Fruit fly (Drosophila melanogaster) Kc167 (cell line): ENCODE results near the gene CG13634.

Experiments used
- h ChIP-seq: fragments of >200 bp; optimal IDR thresholded peaks from 3 replicates; lab custom pipeline; 2018; ENCODE audit warnings: missing external identifiers
- insv ChIP-seq: fragments of >200 bp; optimal IDR thresholded peaks from 3 replicates; lab custom pipeline; 2018; ENCODE audit warnings: missing external identifiers
- psq ChIP-seq: fragments of >200 bp; optimal IDR thresholded peaks from 2 replicates; lab custom pipeline; 2017; ENCODE audit warnings: missing external identifiers

- no peak for TF ChIP-seq h (lab: Kevin White, UChicago)
- no peak for TF ChIP-seq psq (lab: Kevin White, UChicago)
- no peak for TF ChIP-seq insv (lab: Kevin White, UChicago)
Measured at dm6 chr3R:24799503-24799902, 9.6 kb upstream of the CG13634 start, which contains the start of gene Ude.
